Fruit fly (Drosophila melanogaster) whole organism, embryonic: ENCODE data around the gene CG4660.

Experiments used
- BtbVII ChIP-seq: fragments of 200-800 bp; sonication (Bioruptor generic); optimal IDR thresholded peaks from 3 replicates; lab custom pipeline; 2017; ENCODE audit warnings: missing biosample characterization, mild to moderate bottlenecking, missing genetic modification characterization
- C15 ChIP-seq: fragments of 200-800 bp; sonication (Bioruptor generic); IDR thresholded peaks from 3 replicates; pipeline ENCODE4 v1.3.6; 2022; ENCODE audit warnings: missing biosample characterization, missing genetic modification characterization
- CG11504 ChIP-seq: fragments of 200-800 bp; sonication (Bioruptor generic); optimal IDR thresholded peaks from 3 replicates; lab custom pipeline; 2019; ENCODE audit warnings: missing biosample characterization, mild to moderate bottlenecking, missing genetic modification characterization, moderate library complexity
- CG12769 ChIP-seq: fragments of 200-800 bp; sonication (Bioruptor generic); optimal IDR thresholded peaks from 2 replicates; lab custom pipeline; 2019; ENCODE audit warnings: missing biosample characterization, mild to moderate bottlenecking, missing genetic modification characterization, moderate library complexity
- CG14441 ChIP-seq: fragments of 200-800 bp; sonication (Bioruptor generic); IDR thresholded peaks from 2 replicates; pipeline ENCODE4 v1.3.6; 2022; ENCODE audit warnings: missing biosample characterization, missing genetic modification characterization
- CG14667 ChIP-seq: fragments of 200-800 bp; sonication (Bioruptor generic); IDR thresholded peaks from 2 replicates; pipeline ENCODE4 v1.3.6; 2022; ENCODE audit warnings: missing biosample characterization, missing genetic modification characterization
- CG15011 ChIP-seq: fragments of 200-800 bp; sonication (Bioruptor generic); optimal IDR thresholded peaks from 3 replicates; lab custom pipeline; 2018; ENCODE audit warnings: missing biosample characterization, mild to moderate bottlenecking, missing genetic modification characterization
- CG2889 ChIP-seq: fragments of 200-800 bp; sonication (Bioruptor generic); IDR thresholded peaks from 3 replicates; pipeline ENCODE4 v1.3.6; 2022; ENCODE audit warnings: missing biosample characterization, missing genetic modification characterization
- CG3065 ChIP-seq: fragments of 200-800 bp; sonication (Bioruptor generic); optimal IDR thresholded peaks from 2 replicates; lab custom pipeline; 2016; ENCODE audit warnings: missing biosample characterization, missing genetic modification characterization
- CG31388 ChIP-seq: fragments of 200-800 bp; sonication (Bioruptor generic); optimal IDR thresholded peaks from 2 replicates; lab custom pipeline; 2016; ENCODE audit warnings: missing biosample characterization, missing genetic modification characterization
- CG3407 ChIP-seq: fragments of 200-800 bp; sonication (Bioruptor generic); optimal IDR thresholded peaks from 2 replicates; lab custom pipeline; 2018; ENCODE audit warnings: missing biosample characterization, mild to moderate bottlenecking, missing genetic modification characterization
- CG3995 ChIP-seq: fragments of 200-800 bp; sonication (Bioruptor generic); optimal IDR thresholded peaks from 3 replicates; lab custom pipeline; 2016; ENCODE audit warnings: missing biosample characterization, missing genetic modification characterization
- CG42726 ChIP-seq: fragments of 200-800 bp; sonication (Bioruptor generic); IDR thresholded peaks from 2 replicates; pipeline ENCODE4 v1.3.6; 2022; ENCODE audit warnings: missing biosample characterization, missing genetic modification characterization; ENCODE audit not compliant: partially characterized antibody
- CG4820 ChIP-seq: fragments of 200-800 bp; sonication (Bioruptor generic); optimal IDR thresholded peaks from 3 replicates; lab custom pipeline; 2016; ENCODE audit warnings: missing biosample characterization, missing genetic modification characterization
- CG6254 ChIP-seq: fragments of 200-800 bp; sonication (Bioruptor generic); optimal IDR thresholded peaks from 3 replicates; lab custom pipeline; 2017; ENCODE audit warnings: mild to moderate bottlenecking, missing biosample characterization, missing genetic modification reagents, missing genetic modification characterization
- CG6272 ChIP-seq: fragments of 200-800 bp; sonication (Bioruptor generic); IDR thresholded peaks from 2 replicates; pipeline ENCODE4 v1.3.6; 2022; ENCODE audit warnings: missing biosample characterization, missing genetic modification characterization
- CG7786 ChIP-seq: fragments of 200-800 bp; sonication (Bioruptor generic); optimal IDR thresholded peaks from 2 replicates; lab custom pipeline; 2016; ENCODE audit warnings: missing biosample characterization, missing genetic modification characterization
- CG8765 ChIP-seq: fragments of 200-800 bp; sonication (Bioruptor generic); IDR thresholded peaks from 2 replicates; pipeline ENCODE4 v1.3.6; 2022; ENCODE audit warnings: missing biosample characterization, missing genetic modification characterization
- CHES-1-like ChIP-seq: fragments of 200-800 bp; sonication (Bioruptor generic); optimal IDR thresholded peaks from 2 replicates; lab custom pipeline; 2016; ENCODE audit warnings: missing biosample characterization, missing genetic modification characterization
- Dfd ChIP-seq, 2 experiments: fragments of >200 bp; optimal IDR thresholded peaks; 2 replicates each; lab custom pipeline; 2017; ENCODE audit warnings: missing biosample characterization in 2 of 2, missing genetic modification characterization in 2 of 2
- Doc2 ChIP-seq: fragments of 200-800 bp; sonication (Bioruptor generic); IDR thresholded peaks from 2 replicates; pipeline ENCODE4 v1.3.6; 2022; ENCODE audit warnings: missing biosample characterization, missing genetic modification characterization
- HLH3B ChIP-seq: fragments of 200-800 bp; sonication (Bioruptor generic); IDR thresholded peaks from 2 replicates; pipeline ENCODE4 v1.3.6; 2022; ENCODE audit warnings: missing biosample characterization, missing genetic modification characterization
- HLH54F ChIP-seq: fragments of 200-800 bp; sonication (Bioruptor generic); optimal IDR thresholded peaks from 3 replicates; lab custom pipeline; 2016; ENCODE audit warnings: missing biosample characterization, missing genetic modification characterization
- Hr3 ChIP-seq: fragments of 200-800 bp; sonication (Bioruptor generic); optimal IDR thresholded peaks from 3 replicates; lab custom pipeline; 2016; ENCODE audit warnings: missing biosample characterization, missing genetic modification characterization
- MTF-1 ChIP-seq: fragments of 200-800 bp; sonication (Bioruptor generic); optimal IDR thresholded peaks from 2 replicates; lab custom pipeline; 2018; ENCODE audit warnings: missing biosample characterization, mild to moderate bottlenecking, missing genetic modification characterization, borderline replicate concordance
- Six4 ChIP-seq: fragments of 200-800 bp; sonication (Bioruptor generic); optimal IDR thresholded peaks from 2 replicates; lab custom pipeline; 2016; ENCODE audit warnings: missing biosample characterization, missing genetic modification characterization
- Sry-δ ChIP-seq: fragments of 200-800 bp; sonication (Bioruptor generic); optimal IDR thresholded peaks from 2 replicates; lab custom pipeline; 2016; ENCODE audit warnings: missing biosample characterization, missing genetic modification characterization
- Taf1 ChIP-seq: fragments of 200-800 bp; sonication (Bioruptor generic); IDR thresholded peaks from 2 replicates; pipeline ENCODE4 v1.3.6; 2022; ENCODE audit warnings: missing biosample characterization, missing genetic modification characterization
- abd-A ChIP-seq: fragments of 200-800 bp; sonication (Bioruptor generic); optimal IDR thresholded peaks from 3 replicates; lab custom pipeline; 2019; ENCODE audit warnings: missing biosample characterization, mild to moderate bottlenecking, missing genetic modification characterization, moderate library complexity
- ash1 ChIP-seq: fragments of 200-800 bp; sonication (Bioruptor generic); optimal IDR thresholded peaks from 2 replicates; lab custom pipeline; 2018; ENCODE audit warnings: missing biosample characterization, mild to moderate bottlenecking, missing genetic modification characterization
- bbx ChIP-seq: fragments of 200-800 bp; sonication (Bioruptor generic); IDR thresholded peaks from 2 replicates; pipeline ENCODE4 v1.3.6; 2022; ENCODE audit warnings: missing biosample characterization, missing genetic modification characterization; ENCODE audit not compliant: partially characterized antibody
- cg ChIP-seq: fragments of 200-800 bp; sonication (Bioruptor generic); optimal IDR thresholded peaks from 3 replicates; lab custom pipeline; 2019; ENCODE audit warnings: missing biosample characterization, mild to moderate bottlenecking, missing genetic modification characterization, moderate library complexity
- chm ChIP-seq: fragments of 200-800 bp; sonication (Bioruptor generic); IDR thresholded peaks from 2 replicates; pipeline ENCODE4 v1.3.6; 2022; ENCODE audit warnings: missing biosample characterization, missing genetic modification characterization
- croc ChIP-seq: fragments of 200-800 bp; sonication (Bioruptor generic); conservative IDR thresholded peaks from 3 replicates; pipeline ENCODE4 v1.3.6; 2022; ENCODE audit warnings: missing biosample characterization, missing genetic modification characterization
- dmrt99B ChIP-seq: fragments of 200-800 bp; sonication (Bioruptor generic); optimal IDR thresholded peaks from 2 replicates; lab custom pipeline; 2018; ENCODE audit warnings: missing biosample characterization, mild to moderate bottlenecking, missing genetic modification characterization, moderate library complexity
- ewg ChIP-seq: fragments of 200-800 bp; sonication (Bioruptor generic); optimal IDR thresholded peaks from 3 replicates; lab custom pipeline; 2017; ENCODE audit warnings: mild to moderate bottlenecking, missing biosample characterization, missing genetic modification reagents, missing genetic modification characterization
- fd102C ChIP-seq: fragments of 200-800 bp; sonication (Bioruptor generic); optimal IDR thresholded peaks from 2 replicates; lab custom pipeline; 2018; ENCODE audit warnings: missing biosample characterization, mild to moderate bottlenecking, missing genetic modification characterization, moderate library complexity
- hkb ChIP-seq, 2 experiments: fragments of 200-800 bp in 1 of 2; fragments of >200 bp in 1 of 2; sonication (Bioruptor generic) in 1 of 2; IDR thresholded peaks in 1 of 2; optimal IDR thresholded peaks in 1 of 2; 2 replicates each; pipeline versions ENCODE4 v1.3.6 to Lab custom; 2017 to 2022; ENCODE audit warnings: missing biosample characterization in 1 of 2, missing genetic modification characterization in 1 of 2
- hth ChIP-seq: fragments of >200 bp; optimal IDR thresholded peaks from 2 replicates; lab custom pipeline; 2017; ENCODE audit warnings: inconsistent platforms
- lola ChIP-seq, 3 experiments: fragments of >200 bp in 2 of 3; fragments of 200-800 bp in 1 of 3; sonication (Bioruptor generic) in 1 of 3; optimal IDR thresholded peaks; 2 replicates each; lab custom pipeline; 2017 to 2019; ENCODE audit warnings: missing biosample characterization in 3 of 3, missing genetic modification characterization in 3 of 3, mild to moderate bottlenecking in 1 of 3, moderate library complexity in 1 of 3
- mirr ChIP-seq: fragments of 200-800 bp; sonication (Bioruptor generic); optimal IDR thresholded peaks from 3 replicates; lab custom pipeline; 2018; ENCODE audit warnings: missing biosample characterization, mild to moderate bottlenecking, missing genetic modification characterization
- nau ChIP-seq: fragments of 200-800 bp; sonication (Bioruptor generic); optimal IDR thresholded peaks from 3 replicates; lab custom pipeline; 2017; ENCODE audit warnings: missing biosample characterization, mild to moderate bottlenecking, missing genetic modification characterization, missing genetic modification reagents
- nerfin-2 ChIP-seq: fragments of 200-800 bp; sonication (Bioruptor generic); IDR thresholded peaks from 2 replicates; pipeline ENCODE4 v1.3.6; 2022; ENCODE audit warnings: missing biosample characterization, missing genetic modification characterization; ENCODE audit not compliant: partially characterized antibody
- nom ChIP-seq: fragments of 200-800 bp; sonication (Bioruptor generic); optimal IDR thresholded peaks from 2 replicates; lab custom pipeline; 2017; ENCODE audit warnings: missing biosample characterization, missing genetic modification characterization, mild to moderate bottlenecking, moderate library complexity, missing genetic modification reagents
- onecut ChIP-seq: fragments of 200-800 bp; sonication (Bioruptor generic); IDR thresholded peaks from 2 replicates; pipeline ENCODE4 v1.3.6; 2022; ENCODE audit warnings: missing biosample characterization, missing genetic modification characterization
- pita ChIP-seq: fragments of 200-800 bp; sonication (Bioruptor generic); optimal IDR thresholded peaks from 2 replicates; lab custom pipeline; 2017; ENCODE audit warnings: missing biosample characterization, mild to moderate bottlenecking, missing genetic modification characterization
- rib ChIP-seq: fragments of 200-800 bp; sonication (Bioruptor generic); IDR thresholded peaks from 2 replicates; pipeline ENCODE4 v1.3.6; 2022; ENCODE audit warnings: missing biosample characterization, missing genetic modification characterization
- sim ChIP-seq: fragments of 200-800 bp; sonication (Bioruptor generic); IDR thresholded peaks from 2 replicates; pipeline ENCODE4 v1.3.6; 2022; ENCODE audit warnings: missing biosample characterization, missing genetic modification characterization
- sna ChIP-seq: fragments of 200-800 bp; sonication (Bioruptor generic); IDR thresholded peaks from 2 replicates; pipeline ENCODE4 v1.3.6; 2022; ENCODE audit warnings: missing biosample characterization, missing genetic modification characterization; ENCODE audit not compliant: partially characterized antibody
- tna ChIP-seq: fragments of 200-800 bp; sonication (Bioruptor generic); IDR thresholded peaks from 2 replicates; pipeline ENCODE4 v1.3.6; 2022; ENCODE audit warnings: missing biosample characterization, missing genetic modification characterization; ENCODE audit not compliant: partially characterized antibody

CG4660 gene

dm6 chrX:6109872-6110271, 28.7 kb upstream of the CG4660 start (continued):
- TF ChIP-seq lola (GFP tag; optimal IDR thresholded peaks at IDR 0.05; lab: Kevin White, UChicago) (no peak), mirr (GFP tag; lab: Kevin White, UChicago) (no peak), pita (GFP tag; lab: Kevin White, UChicago) (peak; percentile 64), CG7786 (no peak), tna (GFP tag; lab: Robert Waterston, UW) (no peak), HLH54F (GFP tag; lab: Kevin White, UChicago) (no peak), Sry-δ (no peak), rib (no peak), ash1 (GFP tag; lab: Kevin White, UChicago) (no peak), Dfd (GFP tag; optimal IDR thresholded peaks at IDR 0.05; lab: Kevin White, UChicago) (no peak), abd-A (tag; lab: Kevin White, UChicago) (no peak), CG12769 (tag; lab: Kevin White, UChicago) (no peak), dmrt99B (tag; lab: Kevin White, UChicago) (no peak), CG42726 (peak; percentile 77), croc (peak; percentile 34; the same call in 2 of the 3 replicates), BtbVII (GFP tag; lab: Kevin White, UChicago) (no peak), Doc2 (GFP tag; lab: Robert Waterston, UW) (no peak), Hr3 (GFP tag; lab: Kevin White, UChicago) (no peak), CG8765 (GFP tag; lab: Robert Waterston, UW) (0 out of 2 replicates have a peak, but pooled peaks have one; percentile 31), HLH3B (GFP tag; lab: Robert Waterston, UW) (peak; percentile 49; the same call in 1 of the 2 replicates), hkb (optimal IDR thresholded peaks at IDR 0.05; lab: Kevin White, UChicago) (no peak), hkb (GFP tag; IDR thresholded peaks at IDR 0.05; lab: Robert Waterston, UW) (no peak), fd102C (peak; percentile 19), sim (GFP tag; lab: Robert Waterston, UW) (no peak), CG3407 (GFP tag; lab: Kevin White, UChicago) (no peak), CG15011 (no peak), Six4 (GFP tag; lab: Kevin White, UChicago) (no peak), CG2889 (GFP tag; lab: Robert Waterston, UW) (no peak), ewg (peak; percentile 42), CG3065 (GFP tag; lab: Kevin White, UChicago) (no peak), nerfin-2 (no peak), bbx (no peak), C15 (GFP tag; lab: Robert Waterston, UW) (no peak; the same call in 2 of the 3 replicates), hth (lab: Kevin White, UChicago) (no peak), cg (GFP tag; lab: Kevin White, UChicago) (no peak), CHES-1-like (GFP tag; lab: Kevin White, UChicago) (no peak), CG4820 (GFP tag; lab: Kevin White, UChicago) (peak; percentile 34), nau (GFP tag; lab: Kevin White, UChicago) (no peak), CG11504 (tag; lab: Kevin White, UChicago) (no peak), CG6254 (no peak), CG31388 (no peak), sna (GFP tag; lab: Robert Waterston, UW) (no peak), MTF-1 (GFP tag; lab: Kevin White, UChicago) (peak; percentile 16), CG14441 (GFP tag; lab: Robert Waterston, UW) (peak; percentile 62), chm (GFP tag; lab: Robert Waterston, UW) (peak; percentile 67; the same call in 1 of the 2 replicates), onecut (GFP tag; lab: Robert Waterston, UW) (peak; percentile 66), Taf1 (GFP tag; lab: Robert Waterston, UW) (no peak), CG3995 (no peak), nom (GFP tag; lab: Kevin White, UChicago) (no peak), CG6272 (GFP tag; lab: Robert Waterston, UW) (peak; percentile 69), CG14667 (GFP tag; lab: Robert Waterston, UW) (peak; percentile 29; the same call in 1 of the 2 replicates)
